Worm (Caenorhabditis elegans) whole organism, midembryonic: ENCODE measurements around the gene F19D8.2.

Experiments
- T22C8.4 ChIP-seq: fragments of 200-800 bp; sonication (Bioruptor generic); IDR thresholded peaks from 2 replicates; pipeline ENCODE4 v1.3.6; 2022; ENCODE audit warnings: missing genetic modification characterization, missing compliant biosample characterization
- cog-1 ChIP-seq: sonication (generic microtip); optimal IDR thresholded peaks from 2 replicates; lab custom pipeline; 2016; ENCODE audit warnings: missing genetic modification characterization, missing compliant biosample characterization
- flt-1 ChIP-seq: fragments of 200-800 bp; sonication (Bioruptor generic); IDR thresholded peaks from 2 replicates; pipeline ENCODE4 v1.3.6; 2022; ENCODE audit warnings: missing genetic modification characterization, missing compliant biosample characterization
- klf-2 ChIP-seq: fragments of 200-800 bp; sonication (Bioruptor generic); conservative IDR thresholded peaks from 2 replicates; pipeline ENCODE4 v1.3.6; 2022; ENCODE audit warnings: missing genetic modification reagents, missing genetic modification characterization, missing compliant biosample characterization
- med-1 ChIP-seq: sonication (generic microtip); optimal IDR thresholded peaks from 2 replicates; lab custom pipeline; 2017; ENCODE audit warnings: missing genetic modification characterization, mild to moderate bottlenecking, missing compliant biosample characterization, antibody characterized with exemption, missing genetic modification reagents; ENCODE audit not compliant: insufficient read depth
- ref-1 ChIP-seq: fragments of 200-800 bp; sonication (Bioruptor generic); conservative IDR thresholded peaks from 2 replicates; pipeline ENCODE4 v1.3.6; 2022; ENCODE audit warnings: missing genetic modification reagents, missing genetic modification characterization, missing compliant biosample characterization
- tab-1 ChIP-seq: fragments of 200-800 bp; sonication (Bioruptor generic); IDR thresholded peaks from 2 replicates; pipeline ENCODE4 v1.3.6; 2022; ENCODE audit warnings: missing genetic modification characterization, missing compliant biosample characterization
- ztf-23 ChIP-seq: fragments of 200-800 bp; sonication (Bioruptor generic); IDR thresholded peaks from 2 replicates; pipeline ENCODE4 v1.3.6; 2022; ENCODE audit warnings: missing genetic modification reagents, missing genetic modification characterization, missing compliant biosample characterization
- ztf-29 ChIP-seq: fragments of 200-800 bp; sonication (Bioruptor generic); IDR thresholded peaks from 2 replicates; pipeline ENCODE4 v1.3.6; 2022; ENCODE audit warnings: missing genetic modification reagents, missing genetic modification characterization, missing compliant biosample characterization

The F19D8.2 gene

ce11 chrX:13834127-13834526 lies at the start of gene F19D8.2:
Gene F19D8.2, plus strand, starts transcription at chrX:13834427.
- TF ChIP-seq tab-1, result no peak
- no peak for TF ChIP-seq cog-1 (tag; lab: Kevin White, UChicago)
- no peak for TF ChIP-seq ref-1 (GFP tag; lab: Robert Waterston, UW)

ce11 chrX:13785268-13785667 lies 49.0 kb upstream of the F19D8.2 start, which contains the start of gene F55F3.4:
Gene F55F3.4, plus strand, starts transcription at chrX:13785568.
- no peak for TF ChIP-seq flt-1 (GFP tag; lab: Robert Waterston, UW)
- no peak for TF ChIP-seq T22C8.4 (GFP tag; lab: Robert Waterston, UW)
- no peak for TF ChIP-seq cog-1 (tag; lab: Kevin White, UChicago)
- TF ChIP-seq ref-1 (GFP tag; lab: Robert Waterston, UW), result no peak
- TF ChIP-seq klf-2, result no peak
- no peak for TF ChIP-seq tab-1
- no peak for TF ChIP-seq ztf-23 (GFP tag; lab: Robert Waterston, UW)
- TF ChIP-seq med-1 (GFP tag; lab: Kevin White, UChicago), result no peak
- no peak for TF ChIP-seq ztf-29

ce11 chrX:13790532-13790931 lies 43.7 kb upstream of the F19D8.2 start, which contains the start of gene ZK1086.3:
Gene ZK1086.3, plus strand, starts transcription at chrX:13790832.
- TF ChIP-seq klf-2 (no peak), med-1 (GFP tag; lab: Kevin White, UChicago) (no peak), flt-1 (GFP tag; lab: Robert Waterston, UW) (no peak), ref-1 (GFP tag; lab: Robert Waterston, UW) (no peak), ztf-29 (no peak), tab-1 (no peak), cog-1 (tag; lab: Kevin White, UChicago) (no peak), T22C8.4 (GFP tag; lab: Robert Waterston, UW) (no peak), ztf-23 (GFP tag; lab: Robert Waterston, UW) (no peak)

- no peak for TF ChIP-seq flt-1 (GFP tag; lab: Robert Waterston, UW)
Measured at ce11 chrX:13793525-13793924, 40.7 kb upstream of the F19D8.2 start, which contains the start of gene ZK1086.2. Gene ZK1086.2, minus strand, starts transcription at chrX:13793625.

- TF ChIP-seq ztf-23 (GFP tag; lab: Robert Waterston, UW) (no peak), ztf-29 (no peak), tab-1 (no peak), T22C8.4 (GFP tag; lab: Robert Waterston, UW) (no peak), flt-1 (GFP tag; lab: Robert Waterston, UW) (no peak), cog-1 (tag; lab: Kevin White, UChicago) (no peak), ref-1 (GFP tag; lab: Robert Waterston, UW) (no peak), med-1 (GFP tag; lab: Kevin White, UChicago) (no peak), klf-2 (no peak)
Measured at ce11 chrX:13803246-13803645, 31.0 kb upstream of the F19D8.2 start.

- TF ChIP-seq klf-2 (no peak), ref-1 (GFP tag; lab: Robert Waterston, UW) (no peak), T22C8.4 (GFP tag; lab: Robert Waterston, UW) (no peak)
Measured at ce11 chrX:13809773-13810172, 24.5 kb upstream of the F19D8.2 start, which contains the start of gene obr-3. Gene obr-3, minus strand, starts transcription at chrX:13809873.

- TF ChIP-seq ztf-29 (no peak), T22C8.4 (GFP tag; lab: Robert Waterston, UW) (no peak), cog-1 (tag; lab: Kevin White, UChicago) (no peak), ztf-23 (GFP tag; lab: Robert Waterston, UW) (no peak), flt-1 (GFP tag; lab: Robert Waterston, UW) (no peak), klf-2 (no peak), ref-1 (GFP tag; lab: Robert Waterston, UW) (no peak), med-1 (GFP tag; lab: Kevin White, UChicago) (no peak), tab-1 (no peak)
Measured at ce11 chrX:13811156-13811555, 23.1 kb upstream of the F19D8.2 start.

- TF ChIP-seq T22C8.4 (GFP tag; lab: Robert Waterston, UW) (no peak), cog-1 (tag; lab: Kevin White, UChicago) (no peak), ztf-23 (GFP tag; lab: Robert Waterston, UW) (no peak), ztf-29 (no peak), flt-1 (GFP tag; lab: Robert Waterston, UW) (no peak), ref-1 (GFP tag; lab: Robert Waterston, UW) (no peak), tab-1 (no peak), med-1 (GFP tag; lab: Kevin White, UChicago) (no peak), klf-2 (no peak)
Measured at ce11 chrX:13811929-13812328, 22.3 kb upstream of the F19D8.2 start.

ce11 chrX:13818791-13819190 lies 15.4 kb upstream of the F19D8.2 start:
- TF ChIP-seq med-1 (GFP tag; lab: Kevin White, UChicago) (no peak), T22C8.4 (GFP tag; lab: Robert Waterston, UW) (no peak), tab-1 (no peak), cog-1 (tag; lab: Kevin White, UChicago) (no peak), ztf-29 (no peak), ref-1 (GFP tag; lab: Robert Waterston, UW) (no peak), ztf-23 (GFP tag; lab: Robert Waterston, UW) (no peak)

- TF ChIP-seq klf-2 (no peak), T22C8.4 (GFP tag; lab: Robert Waterston, UW) (no peak), ref-1 (GFP tag; lab: Robert Waterston, UW) (no peak), med-1 (GFP tag; lab: Kevin White, UChicago) (no peak), tab-1 (no peak), cog-1 (tag; lab: Kevin White, UChicago) (no peak), flt-1 (GFP tag; lab: Robert Waterston, UW) (no peak), ztf-23 (GFP tag; lab: Robert Waterston, UW) (no peak), ztf-29 (no peak)
Measured at ce11 chrX:13823482-13823881, 10.7 kb upstream of the F19D8.2 start, which contains the start of gene twk-23. Gene twk-23, minus strand, starts transcription at chrX:13823582.
